Worm (Caenorhabditis elegans): ENCODE results near the gene rib-2.

DNA sequence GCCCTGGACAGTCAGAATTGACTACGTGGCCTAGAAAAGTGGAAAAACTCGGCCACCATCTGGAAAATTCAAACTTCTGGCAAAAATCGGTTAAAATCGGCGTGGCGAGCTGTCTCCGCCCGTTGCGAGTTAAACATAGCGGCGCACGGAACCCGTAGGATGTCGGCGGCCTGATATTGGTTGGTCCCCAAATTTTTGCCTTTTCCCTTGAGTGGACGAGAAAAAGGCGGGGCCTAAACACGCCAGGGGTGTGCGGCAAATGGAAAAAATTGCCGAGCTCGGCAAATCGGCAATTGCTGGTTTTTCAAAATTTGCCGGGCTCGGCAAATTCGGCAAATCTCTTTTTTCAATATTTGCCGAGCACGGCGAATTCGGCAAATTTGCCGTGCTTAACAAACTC is 9.3 kb upstream of the rib-2 start:
- TF ChIP-seq ama-1 (optimal IDR thresholded peaks at IDR 0.05), result no peak
- no peak for TF ChIP-seq hnd-1 (tag; optimal IDR thresholded peaks at IDR 0.05)
- no peak for TF ChIP-seq tra-4 (tag; optimal IDR thresholded peaks at IDR 0.05)
- no peak for TF ChIP-seq tbx-11 (GFP tag; IDR thresholded peaks at IDR 0.05)
- no peak for TF ChIP-seq ets-7 (tag; optimal IDR thresholded peaks at IDR 0.05)
- TF ChIP-seq flt-1 (GFP tag; IDR thresholded peaks at IDR 0.05), result no peak
- no peak for TF ChIP-seq aly-1 (tag; optimal IDR thresholded peaks at IDR 0.05)
- TF ChIP-seq ceh-36 (tag; optimal IDR thresholded peaks at IDR 0.05), result no peak
- TF ChIP-seq F13C5.2 (tag; optimal IDR thresholded peaks at IDR 0.05), result no peak
- TF ChIP-seq hmg-4 (GFP tag; optimal IDR thresholded peaks at IDR 0.05), result no peak
- 0 out of 2 replicates have a peak, but pooled peaks have one; percentile 19 for TF ChIP-seq pes-1 (GFP tag; IDR thresholded peaks at IDR 0.05)
- TF ChIP-seq B0310.2 (tag; optimal IDR thresholded peaks at IDR 0.05), result no peak
- TF ChIP-seq tbx-37 (GFP tag; conservative IDR thresholded peaks at IDR 0.05), result no peak
- no peak for TF ChIP-seq ceh-13 (GFP tag; optimal IDR thresholded peaks at IDR 0.05)
